Worm (Caenorhabditis elegans) whole organism, late embryonic: Measurements from ENCODE around the gene bbln-1.

Source experiments
- ama-1 ChIP-seq: fragments of 150-350 bp; optimal IDR thresholded peaks from 2 replicates; lab custom pipeline; 2014
- elt-2 ChIP-seq: sonication (generic microtip); optimal IDR thresholded peaks from 2 replicates; lab custom pipeline; 2016; ENCODE audit warnings: missing genetic modification reagents, missing genetic modification characterization, missing compliant biosample characterization
- nhr-232 ChIP-seq: sonication (generic microtip); optimal IDR thresholded peaks from 2 replicates; lab custom pipeline; 2016; ENCODE audit warnings: missing genetic modification characterization, missing compliant biosample characterization

DNA sequence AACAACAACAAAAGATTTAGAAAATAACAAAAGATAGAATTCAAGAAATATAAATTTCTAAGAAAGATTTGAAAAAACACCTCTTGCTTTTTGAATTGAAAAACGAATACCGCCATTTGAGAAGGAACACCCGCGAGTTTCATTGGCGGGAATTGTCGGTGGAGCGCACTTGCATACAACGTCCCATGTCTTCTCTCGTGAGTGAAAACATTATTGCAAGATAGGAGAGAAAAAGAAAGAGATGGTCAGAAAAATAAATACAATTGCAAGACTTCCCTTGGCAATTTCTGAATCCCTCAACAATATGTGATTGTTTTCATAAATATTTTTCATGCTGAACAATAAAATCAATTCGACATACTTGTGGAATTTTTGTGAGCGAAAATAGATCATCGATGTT, 46.1 kb downstream of the bbln-1 start, which contains the start of gene K10B3.5:
- TF ChIP-seq ama-1 (lab: Kevin White, UChicago) = no peak
- TF ChIP-seq elt-2 (tag; lab: Kevin White, UChicago) = peak; percentile 19
- TF ChIP-seq nhr-232 (tag; lab: Kevin White, UChicago) = no peak
